Worm (Caenorhabditis elegans): ENCODE data around the gene slcr-46.2.

The slcr-46.2 gene

ce11 chrV:19431036-19431435 is 41.1 kb upstream of the slcr-46.2 start, which contains the start of gene srw-85:
TSS of gene srw-85 (minus strand) at chrV:19431136.
- TF ChIP-seq arid-1 (GFP tag; conservative IDR thresholded peaks at IDR 0.05) (no peak), lim-7 (GFP tag; IDR thresholded peaks at IDR 0.05) (no peak), ceh-62 (tag; optimal IDR thresholded peaks at IDR 0.05) (no peak), unc-39 (tag; optimal IDR thresholded peaks at IDR 0.05) (no peak), F37D6.2 (tag; optimal IDR thresholded peaks at IDR 0.05) (no peak), F49E8.2 (tag; optimal IDR thresholded peaks at IDR 0.05; ENCODE audit: borderline replicate concordance) (no peak), nhr-42 (GFP tag; IDR thresholded peaks at IDR 0.05) (no peak), spr-3 (GFP tag; optimal IDR thresholded peaks at IDR 0.05) (no peak), lin-29 (GFP tag; IDR thresholded peaks at IDR 0.05) (no peak), nhr-111 (GFP tag; optimal IDR thresholded peaks at IDR 0.05) (no peak), Y5F2A.4 (GFP tag; optimal IDR thresholded peaks at IDR 0.05) (no peak), attf-4 (tag; optimal IDR thresholded peaks at IDR 0.05) (no peak), nhr-76 (tag; optimal IDR thresholded peaks at IDR 0.05) (no peak), pqm-1 (tag; optimal IDR thresholded peaks at IDR 0.05) (no peak)

DNA sequence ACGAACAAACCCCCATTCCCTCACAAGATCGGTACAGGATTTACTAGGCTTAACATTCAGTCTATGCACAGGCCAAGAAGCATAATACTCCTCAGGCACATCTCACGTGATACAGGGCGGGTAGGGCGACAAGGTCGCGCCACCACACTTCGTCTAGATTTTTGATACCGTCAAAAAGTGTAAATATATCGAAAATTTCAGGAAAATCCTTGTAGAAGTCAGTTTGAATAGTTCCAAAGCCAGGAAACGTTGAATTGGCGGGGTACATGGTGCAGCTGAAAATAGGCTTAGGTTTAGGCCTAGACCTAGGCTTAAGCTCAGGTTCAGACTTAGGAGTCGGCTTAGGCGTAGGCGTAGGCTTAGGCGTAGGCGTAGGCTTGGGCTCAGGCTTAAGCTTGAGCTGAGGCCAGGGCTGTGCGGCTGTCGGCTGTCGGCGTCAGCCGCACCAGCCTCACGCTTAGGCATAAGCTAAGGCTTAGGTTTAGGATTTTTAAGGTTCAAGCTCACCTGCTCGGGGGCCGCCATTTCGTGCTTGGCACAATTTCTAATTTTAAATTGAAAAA is 40.5 kb upstream of the slcr-46.2 start:
- 0 out of 2 replicates have a peak, but pooled peaks have one; percentile 11 for TF ChIP-seq saeg-2 (GFP tag; IDR thresholded peaks at IDR 0.05)
- TF ChIP-seq rbr-2 (tag; optimal IDR thresholded peaks at IDR 0.05), result no peak
- no peak for TF ChIP-seq nhr-102 (tag; optimal IDR thresholded peaks at IDR 0.05)
- 0 out of 2 replicates have a peak, but pooled peaks have one; percentile 25 for TF ChIP-seq tra-1 (GFP tag; IDR thresholded peaks at IDR 0.05)
- TF ChIP-seq nhr-48 (tag; optimal IDR thresholded peaks at IDR 0.05), result no peak
- TF ChIP-seq Y75B8A.6 (GFP tag; IDR thresholded peaks at IDR 0.05), result no peak
- TF ChIP-seq ctbp-1 (GFP tag; IDR thresholded peaks at IDR 0.05), result no peak
- TF ChIP-seq aha-1 (tag), result no peak
- TF ChIP-seq snpc-1.2 (GFP tag; IDR thresholded peaks at IDR 0.05), result no peak
- no peak for TF ChIP-seq mxl-3 (GFP tag; optimal IDR thresholded peaks at IDR 0.05)
- TF ChIP-seq F49E8.2 (tag; optimal IDR thresholded peaks at IDR 0.05; ENCODE audit: borderline replicate concordance), result no peak
- TF ChIP-seq unc-130 (GFP tag; optimal IDR thresholded peaks at IDR 0.05), result no peak
- no peak for TF ChIP-seq snpc-4 (tag; optimal IDR thresholded peaks at IDR 0.05)
- peak; percentile 8 for TF ChIP-seq hlh-11 (tag; optimal IDR thresholded peaks at IDR 0.05)
- no peak for TF ChIP-seq lin-38 (GFP tag; IDR thresholded peaks at IDR 0.05)
- no peak for TF ChIP-seq hif-1 (tag; optimal IDR thresholded peaks at IDR 0.05)
- TF ChIP-seq nhr-41 (GFP tag; IDR thresholded peaks at IDR 0.05), result no peak
- 0 out of 2 replicates have a peak, but pooled peaks have one; percentile 19 for TF ChIP-seq F26F4.8 (GFP tag; conservative IDR thresholded peaks at IDR 0.05)
- no peak for TF ChIP-seq F44E2.7 (GFP tag; IDR thresholded peaks at IDR 0.05)
- no peak for TF ChIP-seq ZK546.5 (tag; optimal IDR thresholded peaks at IDR 0.05)
- peak; percentile 62 for TF ChIP-seq nhr-111 (GFP tag; optimal IDR thresholded peaks at IDR 0.05)
- no peak for TF ChIP-seq ceh-20 (GFP tag; IDR thresholded peaks at IDR 0.05)
- peak; percentile 63; the same call in 1 of the 2 replicates for TF ChIP-seq mxl-2 (GFP tag; conservative IDR thresholded peaks at IDR 0.05)
- peak; percentile 30 for TF ChIP-seq hlh-30 (tag; optimal IDR thresholded peaks at IDR 0.05; ENCODE audit: insufficient read depth)
- TF ChIP-seq madf-9 (GFP tag; conservative IDR thresholded peaks at IDR 0.05), result no peak
- no peak for TF ChIP-seq dve-1 (tag; optimal IDR thresholded peaks at IDR 0.05; ENCODE audit: insufficient read depth)

DNA sequence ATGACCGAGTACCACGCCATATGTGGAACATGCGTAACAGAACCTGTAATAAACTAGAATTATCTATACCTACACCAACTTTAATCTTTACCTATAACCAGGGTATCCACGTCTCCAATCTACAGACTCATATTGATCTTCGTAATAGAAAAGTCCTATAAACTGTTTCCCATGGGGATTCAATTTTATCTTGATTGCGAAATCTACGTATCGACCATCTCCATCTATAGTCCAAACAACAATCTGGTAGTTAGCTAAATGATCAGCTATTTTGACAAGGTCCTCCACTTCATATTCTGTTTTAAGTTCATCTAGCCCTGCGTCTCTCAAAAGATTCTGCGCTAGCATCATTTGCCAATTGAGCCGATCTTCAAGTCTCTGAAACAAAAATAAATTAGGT is 39.7 kb upstream of the slcr-46.2 start:
- TF ChIP-seq ztf-7 (tag; optimal IDR thresholded peaks at IDR 0.05), result no peak
- TF ChIP-seq Y75B8A.6 (GFP tag; IDR thresholded peaks at IDR 0.05), result 0 out of 2 replicates have a peak, but pooled peaks have one; percentile 47

Measured in whole organism, L4 larva.